Worm (Caenorhabditis elegans): ENCODE measurements around the gene fbxb-31.

DNA sequence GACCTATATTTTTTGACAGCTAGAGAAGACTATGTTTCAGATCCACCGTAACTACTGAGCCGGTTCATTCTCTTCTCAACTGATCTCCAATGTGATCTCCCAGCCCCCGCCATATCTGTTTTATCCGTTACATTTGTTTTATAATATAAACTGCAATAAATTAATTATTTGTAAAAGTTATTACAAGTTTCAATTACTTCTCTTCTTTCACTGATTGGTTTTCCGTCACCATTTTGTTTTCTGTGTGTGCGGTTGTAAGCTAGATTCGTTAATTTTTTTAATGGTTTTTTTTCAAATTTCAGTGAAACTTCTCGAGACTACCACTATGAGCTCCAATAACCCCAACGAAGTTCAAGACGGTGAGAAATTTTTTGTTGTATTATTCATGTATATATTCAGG is 8.3 kb downstream of the fbxb-31 start, which contains the start of gene M151.2:
- TF ChIP-seq snpc-4 (tag; optimal IDR thresholded peaks at IDR 0.05), result no peak
- TF ChIP-seq unc-39 (tag; optimal IDR thresholded peaks at IDR 0.05), result no peak
- TF ChIP-seq lin-11 (tag; optimal IDR thresholded peaks at IDR 0.05), result no peak
- no peak for TF ChIP-seq nhr-237 (tag; optimal IDR thresholded peaks at IDR 0.05)
- TF ChIP-seq elt-1 (tag; optimal IDR thresholded peaks at IDR 0.05), result no peak

Measured in whole organism, L2 larva.